Fruit fly (Drosophila melanogaster) whole organism, pupa: ENCODE results near the gene Cul5.

Source experiments
- CG10348 ChIP-seq: fragments of 200-800 bp; sonication (Bioruptor generic); IDR thresholded peaks from 2 replicates; pipeline ENCODE4 v1.3.6; 2022; ENCODE audit warnings: missing biosample characterization, missing genetic modification characterization
- CG12605 ChIP-seq: fragments of 200-800 bp; sonication (Bioruptor generic); IDR thresholded peaks from 2 replicates; pipeline ENCODE4 v1.3.6; 2022; ENCODE audit warnings: missing biosample characterization, missing genetic modification characterization
- CG13204 ChIP-seq: fragments of 200-800 bp; sonication (Bioruptor generic); optimal IDR thresholded peaks from 2 replicates; lab custom pipeline; 2018; ENCODE audit warnings: missing biosample characterization, mild to moderate bottlenecking, missing genetic modification characterization, moderate library complexity
- CG14655 ChIP-seq: fragments of 200-800 bp; sonication (Bioruptor generic); optimal IDR thresholded peaks from 3 replicates; lab custom pipeline; 2017; ENCODE audit warnings: mild to moderate bottlenecking, missing biosample characterization, missing genetic modification reagents, missing genetic modification characterization
- CG15710 ChIP-seq: fragments of 200-800 bp; sonication (Bioruptor generic); optimal IDR thresholded peaks from 2 replicates; lab custom pipeline; 2018; ENCODE audit warnings: missing biosample characterization, mild to moderate bottlenecking, missing genetic modification characterization, moderate library complexity
- CG17806 ChIP-seq: fragments of 200-800 bp; sonication (Bioruptor generic); optimal IDR thresholded peaks from 2 replicates; lab custom pipeline; 2018; ENCODE audit warnings: missing biosample characterization, mild to moderate bottlenecking, missing genetic modification characterization, moderate library complexity
- CG32121 ChIP-seq: fragments of 200-800 bp; sonication (Bioruptor generic); IDR thresholded peaks from 2 replicates; pipeline ENCODE4 v1.3.6; 2022; ENCODE audit warnings: missing biosample characterization, missing genetic modification characterization
- CG34367 ChIP-seq: fragments of 200-800 bp; sonication (Bioruptor generic); optimal IDR thresholded peaks from 2 replicates; lab custom pipeline; 2018; ENCODE audit warnings: missing biosample characterization, mild to moderate bottlenecking, missing genetic modification characterization
- CG4496 ChIP-seq: fragments of 200-800 bp; sonication (Bioruptor generic); IDR thresholded peaks from 3 replicates; pipeline ENCODE4 v1.3.6; 2022; ENCODE audit warnings: missing biosample characterization, missing genetic modification characterization
- CG8159 ChIP-seq: fragments of 200-800 bp; sonication (Bioruptor generic); optimal IDR thresholded peaks from 3 replicates; lab custom pipeline; 2018; ENCODE audit warnings: missing biosample characterization, mild to moderate bottlenecking, missing genetic modification characterization, moderate library complexity
- CG8301 ChIP-seq: fragments of 200-800 bp; sonication (Bioruptor generic); optimal IDR thresholded peaks from 2 replicates; lab custom pipeline; 2018; ENCODE audit warnings: missing biosample characterization, mild to moderate bottlenecking, missing genetic modification characterization
- CG9948 ChIP-seq: fragments of 200-800 bp; sonication (Bioruptor generic); optimal IDR thresholded peaks from 2 replicates; lab custom pipeline; 2018; ENCODE audit warnings: missing biosample characterization, mild to moderate bottlenecking, missing genetic modification characterization, moderate library complexity
- D1 ChIP-seq: fragments of 200-800 bp; sonication (Bioruptor generic); optimal IDR thresholded peaks from 2 replicates; lab custom pipeline; 2018; ENCODE audit warnings: missing biosample characterization, mild to moderate bottlenecking, missing genetic modification characterization, moderate library complexity
- EcR ChIP-seq: fragments of 200-800 bp; sonication (Bioruptor generic); optimal IDR thresholded peaks from 3 replicates; lab custom pipeline; 2019; ENCODE audit warnings: missing biosample characterization, missing genetic modification characterization, mild to moderate bottlenecking, moderate library complexity, missing genetic modification reagents
- Ets98B ChIP-seq: fragments of 200-800 bp; sonication (Bioruptor generic); IDR thresholded peaks from 2 replicates; pipeline ENCODE4 v1.3.6; 2022; ENCODE audit warnings: missing biosample characterization, missing genetic modification characterization
- Pif1A ChIP-seq: fragments of 200-800 bp; sonication (Bioruptor generic); optimal IDR thresholded peaks from 3 replicates; lab custom pipeline; 2016; ENCODE audit warnings: missing biosample characterization, missing genetic modification characterization
- Pif1B ChIP-seq: fragments of 200-800 bp; sonication (Bioruptor generic); optimal IDR thresholded peaks from 3 replicates; lab custom pipeline; 2016; ENCODE audit warnings: missing biosample characterization, missing genetic modification characterization
- Snoo ChIP-seq: fragments of 200-800 bp; sonication (Bioruptor generic); optimal IDR thresholded peaks from 3 replicates; lab custom pipeline; 2017; ENCODE audit warnings: missing biosample characterization, mild to moderate bottlenecking, missing genetic modification characterization, inconsistent platforms
- fd96Ca ChIP-seq: fragments of 200-800 bp; sonication (Bioruptor generic); IDR thresholded peaks from 3 replicates; pipeline ENCODE4 v1.3.6; 2022; ENCODE audit warnings: missing biosample characterization, missing genetic modification characterization
- gl ChIP-seq: fragments of 200-800 bp; sonication (Bioruptor generic); optimal IDR thresholded peaks from 2 replicates; lab custom pipeline; 2018; ENCODE audit warnings: missing biosample characterization, mild to moderate bottlenecking, missing genetic modification characterization
- rn ChIP-seq: fragments of 200-800 bp; sonication (Bioruptor generic); IDR thresholded peaks from 2 replicates; pipeline ENCODE4 v1.3.6; 2022; ENCODE audit warnings: missing biosample characterization, missing genetic modification characterization

The Cul5 gene

dm6 chr3R:29066285-29066684 is 3.5 kb upstream of the Cul5 start:
- TF ChIP-seq fd96Ca (GFP tag; lab: Robert Waterston, UW) = no peak
- TF ChIP-seq CG10348 = no peak
- TF ChIP-seq Snoo (tag; lab: Kevin White, UChicago) = no peak

dm6 chr3R:29064682-29065100 is 1.9 kb upstream of the Cul5 start:
- peak; percentile 30 for TF ChIP-seq CG8159 (tag; lab: Kevin White, UChicago)
- TF ChIP-seq CG12605 (GFP tag; lab: Robert Waterston, UW) = no peak
- peak; percentile 37 for TF ChIP-seq CG8301
- peak; percentile 29 for TF ChIP-seq CG15710
- peak; percentile 79 for TF ChIP-seq EcR (GFP tag; lab: Kevin White, UChicago)
- TF ChIP-seq CG14655 = peak; percentile 61
- TF ChIP-seq Pif1A = peak; percentile 52
- TF ChIP-seq rn = no peak
- TF ChIP-seq CG9948 = peak; percentile 18
- peak; percentile 29 for TF ChIP-seq Pif1B (GFP tag; lab: Kevin White, UChicago)
- TF ChIP-seq gl (tag; lab: Kevin White, UChicago) = no peak
- peak; percentile 5 for TF ChIP-seq CG13204
- peak; percentile 40 for TF ChIP-seq CG17806 (tag; lab: Kevin White, UChicago)
- no peak for TF ChIP-seq CG34367
- TF ChIP-seq Snoo (tag; lab: Kevin White, UChicago) = peak; percentile 27

dm6 chr3R:29063921-29064460 is 1.2 kb upstream of the Cul5 start:
- TF ChIP-seq Pif1A (no peak), EcR (GFP tag; lab: Kevin White, UChicago) (peak; percentile 96), CG8301 (no peak), CG17806 (tag; lab: Kevin White, UChicago) (no peak), CG14655 (no peak), rn (no peak), D1 (tag; lab: Kevin White, UChicago) (no peak), Ets98B (GFP tag; lab: Robert Waterston, UW) (no peak)
- TF ChIP-seq, all 21 proteins: peak for 1

- TF ChIP-seq CG13204 = no peak
- TF ChIP-seq CG34367 = peak; percentile 42
- peak; percentile 75 for TF ChIP-seq CG14655
- TF ChIP-seq gl (tag; lab: Kevin White, UChicago) = no peak
- TF ChIP-seq Pif1A = peak; percentile 59
- no peak for TF ChIP-seq D1 (tag; lab: Kevin White, UChicago)
- no peak for TF ChIP-seq rn
- no peak for TF ChIP-seq CG12605 (GFP tag; lab: Robert Waterston, UW)
- TF ChIP-seq fd96Ca (GFP tag; lab: Robert Waterston, UW) = no peak
- TF ChIP-seq CG32121 = no peak
- peak; percentile 80 for TF ChIP-seq CG15710
- TF ChIP-seq CG9948 = peak; percentile 71
- peak; percentile 46 for TF ChIP-seq Snoo (tag; lab: Kevin White, UChicago)
- no peak for TF ChIP-seq CG4496 (GFP tag; lab: Robert Waterston, UW)
- TF ChIP-seq CG10348 = no peak
- TF ChIP-seq Ets98B (GFP tag; lab: Robert Waterston, UW) = no peak
- TF ChIP-seq CG17806 (tag; lab: Kevin White, UChicago) = peak; percentile 75
- TF ChIP-seq Pif1B (GFP tag; lab: Kevin White, UChicago) = peak; percentile 62
- peak; percentile 56 for TF ChIP-seq CG8301
- peak; percentile 82 for TF ChIP-seq CG8159 (tag; lab: Kevin White, UChicago)
- TF ChIP-seq, all 21 proteins: peak for 10
Measured at dm6 chr3R:29063207-29063920, 589 bp upstream of the Cul5 start.

- TF ChIP-seq CG9948 (no peak), fd96Ca (GFP tag; lab: Robert Waterston, UW) (no peak)
Measured at dm6 chr3R:29059385-29059784, 3.4 kb downstream of the Cul5 start.

- TF ChIP-seq CG14655 = peak; percentile 82
- no peak for TF ChIP-seq CG13204
- TF ChIP-seq rn = peak; percentile 56; the same call in 1 of the 2 replicates
- TF ChIP-seq Snoo (tag; lab: Kevin White, UChicago) = peak; percentile 67
- peak; percentile 77 for TF ChIP-seq CG8159 (tag; lab: Kevin White, UChicago)
- TF ChIP-seq D1 (tag; lab: Kevin White, UChicago) = no peak
- no peak for TF ChIP-seq Pif1A
- no peak for TF ChIP-seq CG10348
- peak; percentile 82 for TF ChIP-seq Ets98B (GFP tag; lab: Robert Waterston, UW)
- TF ChIP-seq CG9948 = peak; percentile 64
- peak; percentile 73 for TF ChIP-seq CG15710
- peak; percentile 85 for TF ChIP-seq CG32121
- no peak for TF ChIP-seq EcR (GFP tag; lab: Kevin White, UChicago)
- TF ChIP-seq CG12605 (GFP tag; lab: Robert Waterston, UW) = peak; percentile 87
- TF ChIP-seq CG8301 = no peak
- TF ChIP-seq gl (tag; lab: Kevin White, UChicago) = peak; percentile 78
- peak; percentile 83 for TF ChIP-seq CG34367
- TF ChIP-seq Pif1B (GFP tag; lab: Kevin White, UChicago) = no peak
- TF ChIP-seq fd96Ca (GFP tag; lab: Robert Waterston, UW) = peak; percentile 89
- peak; percentile 66 for TF ChIP-seq CG17806 (tag; lab: Kevin White, UChicago)
- TF ChIP-seq CG4496 (GFP tag; lab: Robert Waterston, UW) = peak; percentile 89
- TF ChIP-seq, all 21 proteins: peak for 14
Measured at dm6 chr3R:29055710-29056109, 7.1 kb downstream of the Cul5 start, which contains the start of gene Sirt7. TSS of gene Sirt7 (plus strand) at chr3R:29055927.
